Fruit fly (Drosophila melanogaster): Measurements from ENCODE around the gene CG5466.

The CG5466 gene

dm6 chr3R:20579816-20580215 lies 37.9 kb upstream of the CG5466 start, which contains the start of the genes EloB and Srp14 (continued):
- TF ChIP-seq CG10209 (GFP tag; optimal IDR thresholded peaks at IDR 0.05) = peak; percentile 69
- TF ChIP-seq CG12769 (tag; optimal IDR thresholded peaks at IDR 0.05) = peak; percentile 87
- peak; percentile 75 for TF ChIP-seq CG30020 (tag; optimal IDR thresholded peaks at IDR 0.05)
- TF ChIP-seq odd (GFP tag; optimal IDR thresholded peaks at IDR 0.05) = no peak
- peak; percentile 68 for TF ChIP-seq CG3838 (GFP tag; optimal IDR thresholded peaks at IDR 0.05)
- TF ChIP-seq CG43689 (GFP tag; IDR thresholded peaks at IDR 0.05) = peak; percentile 53; the same call in 1 of the 2 replicates
- TF ChIP-seq hkb (optimal IDR thresholded peaks at IDR 0.05) = peak; percentile 43
- peak; percentile 78 for TF ChIP-seq hkb (GFP tag; IDR thresholded peaks at IDR 0.05)
- peak; percentile 75 for TF ChIP-seq CG1024 (GFP tag; IDR thresholded peaks at IDR 0.05)
- TF ChIP-seq cwo (GFP tag; optimal IDR thresholded peaks at IDR 0.05) = peak; percentile 52
- no peak for TF ChIP-seq Doc2 (GFP tag; IDR thresholded peaks at IDR 0.05)
- no peak for TF ChIP-seq CG13894 (tag; optimal IDR thresholded peaks at IDR 0.05)
- TF ChIP-seq CG18764 (GFP tag; optimal IDR thresholded peaks at IDR 0.05) = peak; percentile 65
- peak; percentile 62 for TF ChIP-seq fd96Cb (tag; optimal IDR thresholded peaks at IDR 0.05)
- TF ChIP-seq Atf6 (GFP tag; IDR thresholded peaks at IDR 0.05) = peak; percentile 77; the same call in 1 of the 2 replicates
- TF ChIP-seq CG6272 (GFP tag; IDR thresholded peaks at IDR 0.05) = peak; percentile 82
- TF ChIP-seq CG8478 (optimal IDR thresholded peaks at IDR 0.05) = no peak
- TF ChIP-seq CG15514 (GFP tag; optimal IDR thresholded peaks at IDR 0.05) = peak; percentile 81
- TF ChIP-seq CG9932 (GFP tag; IDR thresholded peaks at IDR 0.05) = peak; percentile 95
- peak; percentile 16 for TF ChIP-seq Hand (GFP tag; optimal IDR thresholded peaks at IDR 0.05)
- TF ChIP-seq Blimp-1 (GFP tag; optimal IDR thresholded peaks at IDR 0.05) = peak; percentile 73
- peak; percentile 66 for TF ChIP-seq Aef1 (GFP tag; IDR thresholded peaks at IDR 0.05)
- TF ChIP-seq Sry-β (GFP tag; optimal IDR thresholded peaks at IDR 0.05) = no peak
- no peak for TF ChIP-seq fd102C (GFP tag; optimal IDR thresholded peaks at IDR 0.05)
- TF ChIP-seq Mad (GFP tag; optimal IDR thresholded peaks at IDR 0.05) = peak; percentile 88
- peak; percentile 92 for TF ChIP-seq pzg (GFP tag; optimal IDR thresholded peaks at IDR 0.05)
- TF ChIP-seq Awh (GFP tag; IDR thresholded peaks at IDR 0.05) = peak; percentile 43; the same call in 1 of the 2 replicates
- TF ChIP-seq rib (GFP tag; IDR thresholded peaks at IDR 0.05) = peak; percentile 71; the same call in 1 of the 2 replicates
- no peak for TF ChIP-seq D19A (tag; optimal IDR thresholded peaks at IDR 0.05)
- TF ChIP-seq CG11085 (GFP tag; IDR thresholded peaks at IDR 0.05) = peak; percentile 62; the same call in 1 of the 2 replicates
- TF ChIP-seq Bdp1 (GFP tag; optimal IDR thresholded peaks at IDR 0.05) = peak; percentile 74
- peak; percentile 68 for TF ChIP-seq CG7556 (GFP tag; optimal IDR thresholded peaks at IDR 0.05)
- TF ChIP-seq Pdp1 (GFP tag; optimal IDR thresholded peaks at IDR 0.05) = peak; percentile 77 to 81
- peak; percentile 67 for TF ChIP-seq CG12744 (GFP tag; optimal IDR thresholded peaks at IDR 0.05)
- TF ChIP-seq CG6175 (GFP tag; IDR thresholded peaks at IDR 0.05) = 0 out of 3 replicates have a peak, but pooled peaks have one; percentile 28
- no peak for TF ChIP-seq hth (optimal IDR thresholded peaks at IDR 0.05)
- peak; percentile 86 for TF ChIP-seq CG2712 (tag; optimal IDR thresholded peaks at IDR 0.05)
- peak; percentile 70; the same call in 1 of the 2 replicates for TF ChIP-seq CG32767 (GFP tag; IDR thresholded peaks at IDR 0.05)
- no peak for TF ChIP-seq D19B (GFP tag; optimal IDR thresholded peaks at IDR 0.05)
- peak; percentile 49; the same call in 1 of the 2 replicates for TF ChIP-seq CG7372 (GFP tag; IDR thresholded peaks at IDR 0.05)
- no peak for TF ChIP-seq ewg (GFP tag; optimal IDR thresholded peaks at IDR 0.05)
- peak; percentile 92 for TF ChIP-seq mld (GFP tag; IDR thresholded peaks at IDR 0.05; ENCODE audit: partially characterized antibody)
- TF ChIP-seq vfl (GFP tag; optimal IDR thresholded peaks at IDR 0.05) = peak; percentile 90
- no peak for TF ChIP-seq Optix (GFP tag; IDR thresholded peaks at IDR 0.05)
- peak; percentile 96 for TF ChIP-seq hb (GFP tag; IDR thresholded peaks at IDR 0.05; ENCODE audit: partially characterized antibody)
- peak; percentile 77 for TF ChIP-seq nerfin-1 (tag; optimal IDR thresholded peaks at IDR 0.05)
- peak; percentile 79 for TF ChIP-seq CG14014 (GFP tag; IDR thresholded peaks at IDR 0.05)
- TF ChIP-seq tx (GFP tag; optimal IDR thresholded peaks at IDR 0.05) = peak; percentile 76
- peak; percentile 98 for TF ChIP-seq CG13287 (GFP tag; IDR thresholded peaks at IDR 0.05; ENCODE audit: partially characterized antibody)
- no peak for TF ChIP-seq prd (optimal IDR thresholded peaks at IDR 0.05)
- peak; percentile 88 for TF ChIP-seq prd (GFP tag; IDR thresholded peaks at IDR 0.05)
